Worm (Caenorhabditis elegans) whole organism, dauer: ENCODE measurements around the gene C06B3.6.

Experiments used
- unc-62 ChIP-seq: sonication (generic microtip); optimal IDR thresholded peaks from 2 replicates; lab custom pipeline; 2017; ENCODE audit warnings: missing biosample characterization, missing genetic modification reagents, missing genetic modification characterization

C06B3.6 gene

DNA sequence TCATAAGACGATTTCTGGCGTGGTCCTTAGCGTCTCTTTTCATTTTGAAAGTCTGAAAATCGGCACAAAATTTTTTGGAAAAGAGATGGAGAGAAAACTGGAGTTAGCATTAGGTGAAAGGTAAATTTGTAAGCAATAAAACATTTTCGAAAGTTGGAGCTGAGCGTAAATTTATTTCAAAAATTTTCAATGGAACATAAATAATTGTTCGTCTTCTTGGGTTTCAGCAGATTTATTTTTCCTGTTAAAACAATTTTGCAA lies at the start of gene C06B3.6:
C06B3.6 (minus strand) TSS at position 52 of the 261 bp plus-strand sequence.
- no peak for TF ChIP-seq unc-62 (GFP tag; lab: Kevin White, UChicago)

DNA sequence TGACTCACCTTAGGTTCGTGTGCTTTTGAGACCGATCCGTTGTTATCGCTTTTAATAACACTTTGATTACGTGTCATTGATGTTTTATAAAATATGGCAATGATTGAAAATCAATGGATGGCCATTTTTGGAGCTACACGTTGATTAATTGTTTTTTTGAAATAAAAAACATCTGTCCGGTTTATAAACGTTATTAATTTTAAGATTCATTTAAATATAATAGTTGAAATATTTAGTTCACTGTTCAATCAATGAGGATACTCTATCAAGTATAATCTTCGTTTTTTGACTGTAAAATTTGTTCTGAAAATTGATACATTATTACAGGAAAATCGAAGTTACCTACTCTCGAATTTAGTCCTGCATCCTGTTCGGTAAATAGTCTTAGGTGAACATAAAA lies 49.5 kb upstream of the C06B3.6 start, which contains the start of gene R10D12.10:
R10D12.10 (minus strand) TSS at position 101 of the 400 bp plus-strand sequence.
- no peak for TF ChIP-seq unc-62 (GFP tag; lab: Kevin White, UChicago)

DNA sequence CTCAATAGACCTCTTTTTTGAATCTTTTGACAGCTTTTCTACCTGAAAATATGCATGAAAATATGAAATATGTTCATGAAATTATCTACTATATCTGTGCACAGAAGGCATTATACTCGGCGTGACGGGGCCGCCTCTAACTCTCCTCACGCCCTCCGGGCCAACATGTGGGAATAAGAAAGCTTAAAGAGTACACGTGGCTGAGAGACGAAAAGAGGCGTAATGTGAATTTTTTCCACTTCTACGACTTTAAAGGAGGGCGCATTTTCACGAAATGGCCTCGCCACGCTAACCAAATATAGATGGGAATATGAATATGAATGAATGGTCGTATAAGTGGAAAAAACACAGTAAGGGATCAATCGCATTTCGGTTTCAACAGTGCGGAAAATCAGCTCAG lies 48.9 kb upstream of the C06B3.6 start:
- no peak for TF ChIP-seq unc-62 (GFP tag; lab: Kevin White, UChicago)

DNA sequence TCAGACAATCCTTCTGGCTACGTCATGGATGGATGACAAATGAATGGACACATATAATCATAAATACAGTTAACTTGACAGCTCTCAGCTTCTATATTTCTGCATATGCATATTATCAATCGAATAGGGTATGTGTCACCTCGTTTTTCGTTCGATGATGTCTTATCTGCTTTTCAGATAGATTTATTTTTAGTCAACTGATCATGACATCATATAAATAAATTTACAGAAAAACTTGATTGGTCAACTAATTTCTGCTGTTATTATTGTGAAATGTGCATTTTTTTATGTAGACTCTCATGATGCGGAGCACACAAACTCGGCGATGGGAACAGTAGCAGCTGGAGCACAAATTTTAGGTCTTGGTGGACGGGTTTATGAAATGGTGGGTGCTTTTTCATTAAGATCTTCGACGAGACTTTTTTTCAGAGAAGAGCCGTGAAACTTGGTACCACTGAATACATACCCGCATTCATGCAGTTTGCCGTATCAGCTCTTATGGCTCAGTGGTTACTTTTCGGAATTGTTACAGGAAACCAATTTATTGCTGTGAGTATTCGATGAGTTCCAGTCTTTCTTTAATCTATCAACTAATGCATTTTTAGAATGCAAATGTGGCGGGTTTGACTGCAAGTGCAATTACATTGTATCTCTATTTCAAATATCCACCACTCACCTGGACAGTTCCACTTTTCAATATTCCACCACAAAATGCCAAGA lies 46.8 kb upstream of the C06B3.6 start:
- TF ChIP-seq unc-62 (GFP tag; lab: Kevin White, UChicago): no peak

DNA sequence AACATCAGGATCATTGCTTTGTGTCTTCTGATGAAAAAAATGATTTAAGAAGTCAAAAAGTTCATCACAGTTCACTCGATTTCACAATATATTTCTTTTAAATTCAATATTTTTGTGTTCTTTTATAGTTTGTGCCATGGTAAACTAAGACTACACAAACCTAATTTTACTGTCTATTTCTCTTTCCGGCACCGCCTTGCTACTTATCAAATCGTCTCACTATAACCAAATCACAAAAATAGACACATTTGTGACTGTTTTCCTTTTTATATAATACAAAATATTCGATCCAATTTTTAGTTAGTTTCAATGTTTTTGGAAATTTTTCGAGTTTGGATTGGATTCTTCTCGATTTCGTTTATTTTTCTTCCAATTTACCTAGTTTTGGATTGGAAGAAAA lies 45.3 kb upstream of the C06B3.6 start, which contains the start of gene swt-6:
swt-6 (plus strand) TSS at position 301 of the 400 bp plus-strand sequence.
- no peak for TF ChIP-seq unc-62 (GFP tag; lab: Kevin White, UChicago)

DNA sequence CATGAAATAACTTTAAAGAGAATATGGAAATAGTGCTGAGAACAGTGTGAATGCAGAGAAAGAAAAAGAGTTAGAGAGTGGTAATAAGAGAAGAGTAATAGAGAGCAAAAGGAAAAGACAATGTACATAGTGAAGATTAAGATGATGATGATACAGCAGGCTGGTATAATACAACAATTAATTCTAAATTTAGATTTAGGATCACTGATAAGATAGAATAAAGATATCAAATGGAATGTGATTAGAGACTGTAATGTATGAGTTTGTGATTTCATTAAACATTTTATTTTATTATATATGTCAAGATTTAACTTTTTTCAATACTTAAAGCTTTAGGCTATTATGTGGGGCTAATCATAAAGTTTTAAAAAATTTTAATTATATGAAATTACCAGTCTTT lies 44.4 kb upstream of the C06B3.6 start, which contains the start of gene R10D12.8:
R10D12.8 (minus strand) TSS at position 101 of the 400 bp plus-strand sequence.
- TF ChIP-seq unc-62 (GFP tag; lab: Kevin White, UChicago): no peak

DNA sequence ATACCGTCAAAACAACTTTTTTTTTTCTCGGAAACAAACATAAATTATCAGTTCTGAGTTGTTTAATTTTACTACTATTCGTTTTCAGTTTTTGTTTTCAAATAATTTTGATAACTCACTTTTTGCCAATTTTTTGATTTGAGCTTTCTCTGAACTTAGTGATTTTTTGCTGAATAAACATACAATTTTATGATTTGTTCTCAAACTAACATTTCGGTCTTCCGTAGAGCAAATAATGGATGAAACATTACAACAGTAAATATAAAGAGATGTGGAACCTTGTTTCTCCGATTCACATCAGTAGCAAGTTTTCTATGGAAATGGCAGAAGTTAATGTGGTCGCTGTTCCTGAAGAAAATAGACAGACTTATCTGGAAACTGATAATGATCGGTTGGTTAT lies 41.0 kb upstream of the C06B3.6 start, which contains the start of gene R10D12.7:
R10D12.7 (plus strand) TSS at position 301 of the 400 bp plus-strand sequence.
- TF ChIP-seq unc-62 (GFP tag; lab: Kevin White, UChicago): no peak

DNA sequence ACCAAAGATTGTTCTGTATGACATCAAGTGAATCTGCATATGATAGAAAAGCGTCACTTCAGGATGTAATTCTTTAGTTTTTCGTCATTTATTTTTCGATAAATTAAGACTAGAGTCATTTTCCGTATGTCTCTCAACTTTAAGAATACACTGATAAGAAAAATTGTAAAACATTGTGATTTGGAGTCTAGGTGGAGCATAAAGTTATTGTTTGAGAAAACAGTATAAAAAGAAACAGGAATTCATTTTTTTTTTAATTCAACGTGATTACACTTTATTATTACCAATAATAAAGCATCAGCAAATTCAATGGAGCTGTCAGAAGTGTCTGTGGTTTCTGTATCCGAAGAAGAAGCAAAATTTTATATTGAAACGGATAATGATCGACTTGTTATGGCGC lies 40.2 kb upstream of the C06B3.6 start, which contains the start of gene R10D12.6:
R10D12.6 (plus strand) TSS at position 301 of the 400 bp plus-strand sequence.
- no peak for TF ChIP-seq unc-62 (GFP tag; lab: Kevin White, UChicago)

DNA sequence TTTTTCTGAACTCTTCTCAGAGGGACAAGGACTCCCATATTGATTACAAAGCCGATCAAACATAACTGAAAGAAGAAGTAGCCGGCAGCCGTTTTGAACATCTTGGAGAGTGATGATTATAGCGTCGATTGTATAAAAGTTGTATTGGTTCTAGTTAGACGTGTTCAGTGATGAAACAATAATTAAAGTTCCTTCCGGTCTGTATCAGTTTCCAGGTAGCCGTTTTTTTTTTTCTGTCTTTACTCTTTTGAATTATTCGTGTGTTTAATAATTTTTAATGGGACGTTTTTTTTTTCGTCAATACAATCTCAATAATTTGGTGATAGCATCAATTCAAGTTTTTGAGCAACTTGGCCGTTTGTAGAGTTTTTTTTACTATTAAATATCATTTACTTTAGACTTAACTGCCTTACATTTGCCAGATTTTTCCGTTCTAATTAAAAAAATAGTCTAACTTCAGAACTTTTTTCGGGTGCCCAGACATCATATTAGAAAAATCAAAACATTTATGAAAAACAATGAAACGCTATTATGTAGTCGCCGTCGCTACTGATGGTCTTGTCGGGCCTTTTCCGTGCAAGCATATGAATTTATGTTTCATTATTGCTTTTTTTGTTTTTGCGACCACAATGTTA lies 37.7 kb upstream of the C06B3.6 start, which contains the start of the genes srx-10 and clec-226:
srx-10 (minus strand) TSS at position 101 of the 635 bp plus-strand sequence.
clec-226 (plus strand) TSS at position 585 of the 635 bp plus-strand sequence.
- no peak for TF ChIP-seq unc-62 (GFP tag; lab: Kevin White, UChicago)

DNA sequence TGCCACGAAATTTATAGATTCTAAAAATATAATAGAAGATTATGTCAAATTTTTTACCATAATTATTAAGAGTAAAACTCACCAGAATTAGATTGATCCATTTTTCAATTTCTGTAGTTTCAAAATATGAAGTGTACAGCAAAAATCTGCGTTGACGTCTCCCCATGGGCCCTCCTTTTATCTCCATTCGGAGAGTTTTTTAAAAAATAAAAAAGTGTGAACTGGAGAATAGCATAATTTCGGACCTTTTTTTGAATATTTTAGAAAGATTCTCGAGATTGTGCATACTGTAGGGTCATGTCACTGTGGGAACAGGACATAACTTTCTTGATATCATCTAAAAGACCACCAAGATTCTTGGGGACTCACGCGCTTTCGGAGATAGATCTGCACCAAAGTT lies 33.3 kb upstream of the C06B3.6 start, which contains the start of gene dpr-1:
dpr-1 (minus strand) TSS at position 101 of the 400 bp plus-strand sequence.
- TF ChIP-seq unc-62 (GFP tag; lab: Kevin White, UChicago): no peak

DNA sequence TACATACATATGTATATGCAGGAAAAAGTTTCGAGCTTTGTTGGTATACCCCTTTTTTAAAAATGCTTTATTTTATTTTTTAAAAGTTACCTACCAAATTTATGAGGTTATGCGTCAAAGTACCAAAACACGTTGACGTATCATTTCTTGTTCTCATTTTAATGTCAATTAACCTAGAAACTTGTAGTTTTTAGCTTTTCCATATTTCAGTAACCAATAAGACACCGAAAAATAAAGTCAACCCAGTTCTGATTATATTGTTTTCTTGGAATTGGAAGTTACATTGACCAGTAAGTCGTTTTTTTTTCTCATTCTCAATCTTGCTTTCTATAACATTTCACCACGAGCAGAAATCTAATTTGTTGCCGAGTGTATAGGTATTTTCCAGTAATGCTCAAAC lies 28.1 kb upstream of the C06B3.6 start, which contains the start of gene srw-145:
srw-145 (plus strand) TSS at position 301 of the 400 bp plus-strand sequence.
- no peak for TF ChIP-seq unc-62 (GFP tag; lab: Kevin White, UChicago)

DNA sequence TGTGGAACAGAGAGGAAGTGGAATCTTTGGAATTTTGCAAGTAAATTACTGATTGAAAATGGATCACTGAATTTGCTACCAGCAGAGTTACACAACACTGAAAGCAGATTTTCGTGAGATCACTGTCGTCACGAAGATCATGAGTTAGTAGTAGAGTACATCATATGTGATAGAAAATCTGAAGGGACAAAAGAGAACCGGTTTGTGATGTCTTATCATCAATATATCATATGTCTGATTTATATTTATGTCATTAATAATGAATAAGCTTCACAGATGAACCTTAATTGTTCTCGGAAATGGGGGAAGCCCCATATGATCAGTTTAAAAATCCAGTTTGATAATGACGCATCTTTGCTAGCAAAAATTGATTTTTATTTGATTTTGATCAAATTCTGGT lies 27.3 kb upstream of the C06B3.6 start:
- no peak for TF ChIP-seq unc-62 (GFP tag; lab: Kevin White, UChicago)

DNA sequence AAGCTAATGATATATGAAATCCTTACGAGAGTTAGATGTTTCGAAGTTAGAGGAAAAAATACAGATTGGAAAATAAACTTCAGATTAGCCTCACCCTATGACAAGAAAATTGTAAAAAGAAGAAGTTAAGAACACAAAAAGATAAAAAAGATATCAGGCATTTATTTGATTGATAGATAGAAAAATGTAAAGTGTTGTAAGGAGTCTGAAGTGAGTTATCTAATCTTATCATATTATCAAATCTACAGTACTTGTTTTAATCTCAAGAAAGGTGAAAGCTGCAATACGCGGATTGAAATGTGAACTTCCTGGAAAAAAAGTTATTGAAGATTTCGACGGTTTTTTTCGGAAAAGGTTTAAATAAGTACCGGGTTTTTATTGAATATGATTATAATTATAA lies 26.7 kb upstream of the C06B3.6 start:
- no peak for TF ChIP-seq unc-62 (GFP tag; lab: Kevin White, UChicago)

DNA sequence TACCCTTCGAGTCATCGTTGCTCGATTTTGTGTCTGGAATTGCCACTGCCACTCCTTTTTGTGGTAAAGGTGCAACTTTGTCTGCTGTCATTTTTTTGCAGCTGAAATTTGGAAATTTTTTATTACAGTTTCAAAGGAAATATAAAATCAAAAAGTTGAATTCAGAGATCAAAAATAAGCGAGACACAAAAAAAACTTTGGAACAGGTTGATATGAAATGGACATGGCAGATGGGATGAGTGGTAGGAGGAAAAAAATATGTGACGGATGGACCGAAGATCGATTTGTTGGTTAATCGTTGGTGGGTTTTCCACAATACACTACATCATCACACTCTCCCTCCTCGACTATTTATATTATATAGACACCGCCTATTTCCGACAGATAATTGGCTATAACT lies 25.8 kb upstream of the C06B3.6 start, which contains the start of gene R10D12.1:
R10D12.1 (minus strand) TSS at position 101 of the 400 bp plus-strand sequence.
- no peak for TF ChIP-seq unc-62 (GFP tag; lab: Kevin White, UChicago)

DNA sequence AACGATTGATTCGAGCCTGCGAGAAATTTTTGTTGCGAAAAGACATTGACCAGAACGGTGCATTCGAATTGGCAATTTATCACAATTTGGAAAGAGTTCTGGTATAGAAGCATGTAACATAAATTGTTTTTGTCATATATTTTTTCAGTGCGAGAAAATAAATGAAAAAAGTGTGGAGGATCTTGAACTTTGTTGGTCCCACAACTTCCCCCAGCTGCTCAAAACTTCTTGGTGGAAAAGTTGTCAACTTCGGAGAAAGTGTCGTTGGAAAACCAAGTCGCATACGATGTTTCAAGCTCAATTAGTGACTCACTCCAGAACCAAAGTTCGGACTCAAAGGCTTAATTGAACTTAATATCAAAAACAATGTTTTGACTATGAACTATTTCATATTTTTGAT lies 23.2 kb upstream of the C06B3.6 start:
- TF ChIP-seq unc-62 (GFP tag; lab: Kevin White, UChicago): no peak

DNA sequence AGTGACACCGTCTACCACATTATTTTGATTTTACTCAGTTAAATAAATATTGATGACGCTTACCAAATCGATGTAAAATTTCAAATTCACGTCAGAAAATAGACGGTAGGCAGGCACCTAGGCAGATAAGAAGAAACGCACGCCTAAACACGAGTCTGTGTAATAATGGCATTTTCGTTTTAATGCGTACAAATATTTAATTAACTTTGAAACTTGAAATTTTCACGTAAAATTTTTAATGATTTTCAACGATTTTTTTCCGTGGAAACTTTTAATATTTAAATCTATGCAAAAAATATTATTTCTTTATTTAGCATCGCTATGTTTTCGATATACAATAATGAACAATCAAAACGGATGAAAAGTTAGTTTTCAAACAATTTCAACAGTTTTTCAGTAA lies 22.5 kb upstream of the C06B3.6 start, which contains the start of gene C06B3.16:
C06B3.16 (plus strand) TSS at position 301 of the 400 bp plus-strand sequence.
- no peak for TF ChIP-seq unc-62 (GFP tag; lab: Kevin White, UChicago)
